Worm (Caenorhabditis elegans): ENCODE measurements around the gene ilc-17.1.

Gene ilc-17.1

DNA sequence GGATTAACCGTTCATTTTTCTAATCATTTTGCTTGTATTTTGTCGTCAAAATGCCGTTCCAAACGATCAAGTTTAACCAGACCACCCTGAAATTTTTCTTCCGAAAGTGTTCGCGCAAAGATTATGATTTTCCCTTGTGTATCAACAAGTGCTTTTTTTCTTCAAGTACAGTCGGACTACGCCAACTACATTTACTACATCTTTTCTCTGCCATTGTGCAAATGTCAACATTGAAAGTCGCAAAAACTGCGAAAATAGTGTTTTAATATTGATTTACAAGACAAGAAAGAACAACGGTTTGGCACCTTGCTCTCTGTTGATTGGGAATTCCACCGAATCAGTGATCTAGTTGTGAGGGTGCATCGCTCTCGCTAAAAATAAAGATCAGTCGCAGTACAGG is 18.8 kb downstream of the ilc-17.1 start:
- TF ChIP-seq pha-4 (tag; optimal IDR thresholded peaks at IDR 0.05) (peak; percentile 92), nhr-43 (tag; optimal IDR thresholded peaks at IDR 0.05; ENCODE audit: poor library complexity, severe bottlenecking) (no peak)

DNA sequence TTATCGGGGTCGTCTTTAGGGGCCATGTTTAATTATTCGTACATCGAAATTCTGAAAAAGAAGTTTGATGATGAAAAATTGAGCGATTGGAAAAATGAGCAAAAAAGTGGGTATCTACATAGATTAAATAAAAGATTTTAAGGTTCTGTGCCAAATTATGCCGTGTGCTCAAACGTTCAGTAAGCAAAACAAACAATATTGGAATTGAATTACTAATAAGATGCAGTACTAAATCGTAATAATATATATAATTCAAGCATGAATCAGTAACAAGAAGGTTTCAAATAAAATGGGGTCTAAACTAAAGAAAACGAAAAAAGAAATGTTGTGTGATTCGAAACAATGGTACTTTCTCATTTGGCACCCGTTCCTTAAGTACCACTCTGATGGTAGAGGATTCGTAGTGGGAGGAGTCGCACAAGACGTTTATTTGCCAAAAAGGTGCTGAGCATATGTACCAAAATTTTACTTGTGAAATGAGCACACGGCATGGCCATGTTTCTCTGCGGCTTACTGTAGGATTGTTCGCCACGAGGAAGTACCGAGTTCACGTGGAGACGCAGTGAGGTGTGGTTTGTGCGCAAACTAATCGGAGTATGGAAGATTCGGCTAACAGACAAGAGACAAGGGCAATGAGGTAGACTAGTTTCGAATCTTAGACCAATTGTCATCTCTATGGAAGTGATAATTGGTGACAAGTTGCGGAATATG is 19.9 kb downstream of the ilc-17.1 start, which contains the start of gene pgp-14:
Gene pgp-14, minus strand, starts transcription at position 51 of the 711 bp plus-strand sequence.
- peak; percentile 62 for TF ChIP-seq pha-4 (tag; optimal IDR thresholded peaks at IDR 0.05)
- TF ChIP-seq egl-5 (tag; optimal IDR thresholded peaks at IDR 0.05) = no peak

DNA sequence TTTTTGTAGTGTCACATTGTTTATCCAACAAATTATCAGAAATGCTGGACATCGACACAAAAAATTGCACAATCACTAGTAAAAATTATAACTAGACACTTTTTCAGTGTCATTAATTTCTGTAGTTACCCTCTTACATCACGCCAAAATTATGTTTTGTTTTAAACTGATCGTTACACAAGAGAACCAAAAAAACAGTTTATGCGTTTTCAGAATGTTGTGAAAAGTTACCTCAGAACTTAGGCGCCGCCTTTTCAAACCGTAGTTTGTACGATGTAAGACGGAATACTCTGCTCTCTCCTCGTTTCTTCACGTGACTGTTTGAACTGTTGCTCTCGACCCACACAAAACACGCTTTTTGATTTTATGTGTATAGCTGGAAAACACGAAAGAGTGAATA is 31.1 kb downstream of the ilc-17.1 start, which contains the start of gene pgp-13:
Gene pgp-13, plus strand, starts transcription at position 301 of the 400 bp plus-strand sequence.
- TF ChIP-seq unc-39 (tag; optimal IDR thresholded peaks at IDR 0.05) (no peak), aly-2 (tag; optimal IDR thresholded peaks at IDR 0.05) (no peak), zag-1 (tag; optimal IDR thresholded peaks at IDR 0.05) (no peak), mdl-1 (tag; optimal IDR thresholded peaks at IDR 0.05) (no peak), nhr-28 (tag; optimal IDR thresholded peaks at IDR 0.05) (no peak), nhr-43 (tag; optimal IDR thresholded peaks at IDR 0.05; ENCODE audit: poor library complexity, severe bottlenecking) (no peak), eor-1 (tag; optimal IDR thresholded peaks at IDR 0.05) (no peak), jun-1 (tag; optimal IDR thresholded peaks at IDR 0.05) (no peak), pqm-1 (tag; optimal IDR thresholded peaks at IDR 0.05) (no peak), fkh-10 (GFP tag; optimal IDR thresholded peaks at IDR 0.05) (no peak), ztf-4 (tag; optimal IDR thresholded peaks at IDR 0.05) (no peak), nhr-12 (tag; optimal IDR thresholded peaks at IDR 0.05) (no peak), nhr-67 (tag; optimal IDR thresholded peaks at IDR 0.05) (no peak), tbx-2 (tag; optimal IDR thresholded peaks at IDR 0.05) (no peak), snpc-4 (tag; optimal IDR thresholded peaks at IDR 0.05) (no peak), nhr-23 (tag; optimal IDR thresholded peaks at IDR 0.05) (no peak)

DNA sequence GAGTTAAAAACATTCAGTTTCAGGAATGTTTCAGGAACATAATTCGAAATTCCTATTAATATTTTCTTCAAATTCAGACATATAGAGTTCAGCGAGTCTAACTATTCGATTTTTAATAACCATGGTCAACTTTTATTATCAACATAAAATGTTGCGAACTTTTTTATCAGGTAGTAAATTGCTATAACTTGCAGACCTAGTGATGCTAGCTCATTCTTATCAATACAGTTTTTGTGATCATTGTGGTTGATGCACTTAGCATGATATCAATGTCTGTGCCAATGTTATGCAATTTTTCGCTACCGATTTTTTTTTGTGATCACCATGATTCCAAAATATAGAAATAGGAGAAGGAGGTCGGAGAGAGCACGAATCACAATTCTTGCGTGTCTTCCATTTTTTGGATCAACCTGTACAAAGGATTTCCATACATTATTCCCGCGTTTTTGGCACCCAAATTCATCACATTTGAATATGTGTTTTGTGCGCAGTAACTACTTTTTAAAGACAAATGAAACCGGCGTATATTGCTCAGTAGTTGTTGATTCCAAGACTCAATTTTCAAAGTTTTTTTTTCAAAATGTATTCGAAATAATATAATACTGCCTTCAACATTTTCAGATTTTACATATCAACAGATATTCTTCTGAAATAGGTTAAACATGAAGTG is 38.3 kb downstream of the ilc-17.1 start, which contains the start of gene pgp-12:
Gene pgp-12, plus strand, starts transcription at position 620 of the 670 bp plus-strand sequence.
- peak; percentile 51 for TF ChIP-seq pqm-1 (tag; optimal IDR thresholded peaks at IDR 0.05)
- no peak for TF ChIP-seq nfya-1 (tag; optimal IDR thresholded peaks at IDR 0.05; ENCODE audit: insufficient read depth)
- TF ChIP-seq unc-62 (GFP tag; optimal IDR thresholded peaks at IDR 0.05) = no peak
- TF ChIP-seq nhr-28 (tag; optimal IDR thresholded peaks at IDR 0.05) = no peak
- TF ChIP-seq tbx-2 (tag; optimal IDR thresholded peaks at IDR 0.05) = no peak
- TF ChIP-seq elt-1 (tag; optimal IDR thresholded peaks at IDR 0.05) = no peak
- no peak for TF ChIP-seq nhr-25 (tag; optimal IDR thresholded peaks at IDR 0.05)
- TF ChIP-seq ztf-4 (tag; optimal IDR thresholded peaks at IDR 0.05) = no peak
- TF ChIP-seq elt-2 (tag; optimal IDR thresholded peaks at IDR 0.05) = peak; percentile 49
- TF ChIP-seq fos-1 (tag; optimal IDR thresholded peaks at IDR 0.05) = no peak
- no peak for TF ChIP-seq nhr-77 (tag; optimal IDR thresholded peaks at IDR 0.05)
- no peak for TF ChIP-seq sea-2 (GFP tag; optimal IDR thresholded peaks at IDR 0.05)
- TF ChIP-seq elt-3 (tag; optimal IDR thresholded peaks at IDR 0.05) = no peak

DNA sequence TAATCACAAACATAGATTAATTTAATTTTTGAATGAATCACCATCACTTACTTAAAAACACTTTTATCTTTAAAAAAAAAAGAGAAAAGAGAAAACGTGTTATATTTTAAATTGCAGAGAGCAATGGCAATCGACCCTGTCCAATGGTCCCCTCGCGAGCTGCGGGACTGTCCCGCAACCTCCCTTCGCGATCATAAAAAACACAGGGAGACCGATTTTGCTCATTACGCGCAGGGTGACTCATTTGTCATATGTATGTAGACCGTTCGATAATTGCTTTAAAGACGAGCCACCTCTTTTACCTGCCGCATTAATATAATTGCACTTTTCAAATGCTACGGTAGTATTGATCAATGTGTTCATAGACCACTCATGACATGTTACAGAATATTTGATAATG is 39.5 kb downstream of the ilc-17.1 start:
- TF ChIP-seq zag-1 (tag; optimal IDR thresholded peaks at IDR 0.05) (no peak), elt-3 (tag; optimal IDR thresholded peaks at IDR 0.05) (no peak), nhr-28 (tag; optimal IDR thresholded peaks at IDR 0.05) (no peak)

DNA sequence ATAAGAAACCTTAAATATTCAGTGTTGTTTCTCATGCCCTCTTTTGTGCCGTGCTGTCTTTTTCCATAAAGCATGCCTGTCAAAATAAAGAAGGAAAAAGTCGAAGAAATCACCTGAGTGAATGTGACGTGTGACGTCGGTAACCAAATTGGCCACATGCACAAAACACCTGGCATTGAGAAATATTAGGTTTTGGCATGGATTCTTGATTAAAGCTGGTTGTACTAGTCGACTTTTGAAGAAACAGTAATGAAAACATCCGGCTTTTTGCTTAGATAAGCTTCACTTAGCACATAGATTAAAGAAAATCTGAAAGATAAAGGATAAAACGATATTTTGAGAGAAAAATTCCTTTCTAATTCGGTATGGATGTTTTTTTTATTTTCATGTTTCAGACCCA is 43.5 kb downstream of the ilc-17.1 start:
- TF ChIP-seq nhr-43 (tag; optimal IDR thresholded peaks at IDR 0.05; ENCODE audit: poor library complexity, severe bottlenecking) = no peak
- no peak for TF ChIP-seq nhr-237 (tag; optimal IDR thresholded peaks at IDR 0.05)
- no peak for TF ChIP-seq egl-5 (tag; optimal IDR thresholded peaks at IDR 0.05)
- TF ChIP-seq lsy-12 (tag; optimal IDR thresholded peaks at IDR 0.05) = no peak
- TF ChIP-seq nhr-28 (tag; optimal IDR thresholded peaks at IDR 0.05) = no peak
- no peak for TF ChIP-seq lin-39 (tag; optimal IDR thresholded peaks at IDR 0.05)
- no peak for TF ChIP-seq ceh-28 (tag; optimal IDR thresholded peaks at IDR 0.05)
- TF ChIP-seq hmg-11 (tag; optimal IDR thresholded peaks at IDR 0.05) = no peak
- no peak for TF ChIP-seq elt-2 (tag; optimal IDR thresholded peaks at IDR 0.05)
- TF ChIP-seq nhr-23 (tag; optimal IDR thresholded peaks at IDR 0.05) = no peak
- no peak for TF ChIP-seq eor-1 (tag; optimal IDR thresholded peaks at IDR 0.05)
- no peak for TF ChIP-seq elt-3 (tag; optimal IDR thresholded peaks at IDR 0.05)
- TF ChIP-seq ceh-16 (tag; optimal IDR thresholded peaks at IDR 0.05) = no peak
- TF ChIP-seq zag-1 (tag; optimal IDR thresholded peaks at IDR 0.05) = no peak
- TF ChIP-seq nhr-76 (tag; optimal IDR thresholded peaks at IDR 0.05) = no peak
- TF ChIP-seq nhr-77 (tag; optimal IDR thresholded peaks at IDR 0.05) = no peak

Measured in whole organism, L3 larva.